Fruit fly (Drosophila melanogaster): Measurements from ENCODE around the gene CG8668.

- TF ChIP-seq CG8478 (optimal IDR thresholded peaks at IDR 0.05) (no peak), CTCF (optimal IDR thresholded peaks at IDR 0.05) (no peak)
These were observed 2.1 kb downstream of the CG8668 start for dm6 chr2L:8128911-8129310.
